Worm (Caenorhabditis elegans) whole organism, mixed stage, embryonic: ENCODE measurements around the gene dhrr-1.

ENCODE experiments used
- blmp-1 ChIP-seq: fragments of 150-350 bp; optimal IDR thresholded peaks from 2 replicates; lab custom pipeline; 2014; ENCODE audit warnings: missing biosample characterization, missing genetic modification characterization
- ceh-39 ChIP-seq: fragments of 150-350 bp; optimal IDR thresholded peaks from 2 replicates; lab custom pipeline; 2014; ENCODE audit warnings: missing biosample characterization, missing genetic modification characterization
- cnd-1 ChIP-seq: fragments of 200-800 bp; sonication (Bioruptor generic); optimal IDR thresholded peaks from 2 replicates; lab custom pipeline; 2018; ENCODE audit warnings: mild to moderate bottlenecking, missing genetic modification characterization, missing compliant biosample characterization
- hlh-1 ChIP-seq: fragments of 150-350 bp; optimal IDR thresholded peaks from 2 replicates; lab custom pipeline; 2014; ENCODE audit warnings: missing biosample characterization, missing genetic modification reagents, missing genetic modification characterization
- lin-13 ChIP-seq: fragments of 150-350 bp; optimal IDR thresholded peaks from 2 replicates; lab custom pipeline; 2014; ENCODE audit warnings: missing biosample characterization, missing genetic modification characterization
- lsy-2 ChIP-seq: fragments of 150-350 bp; optimal IDR thresholded peaks from 2 replicates; lab custom pipeline; 2014; ENCODE audit warnings: missing biosample characterization, missing genetic modification characterization
- mab-5 ChIP-seq: fragments of 150-350 bp; optimal IDR thresholded peaks from 2 replicates; lab custom pipeline; 2014; ENCODE audit warnings: missing biosample characterization, missing genetic modification characterization
- nhr-237 ChIP-seq: fragments of 150-350 bp; optimal IDR thresholded peaks from 2 replicates; lab custom pipeline; 2014; ENCODE audit warnings: missing biosample characterization, missing genetic modification characterization
- pha-4 ChIP-seq: fragments of 150-350 bp; optimal IDR thresholded peaks from 2 replicates; lab custom pipeline; 2018; ENCODE audit warnings: missing biosample characterization, missing genetic modification reagents, missing genetic modification characterization
- snpc-4 ChIP-seq: fragments of 150-350 bp; optimal IDR thresholded peaks from 2 replicates; lab custom pipeline; 2014; ENCODE audit warnings: missing biosample characterization, missing genetic modification characterization
- sptf-1 ChIP-seq: sonication (generic microtip); optimal IDR thresholded peaks from 2 replicates; lab custom pipeline; 2017; ENCODE audit warnings: mild to moderate bottlenecking, missing genetic modification characterization, moderate library complexity, missing compliant biosample characterization
- unc-120 ChIP-seq: sonication (generic microtip); optimal IDR thresholded peaks from 2 replicates; lab custom pipeline; 2017; ENCODE audit warnings: missing genetic modification characterization, missing compliant biosample characterization; ENCODE audit not compliant: poor library complexity, severe bottlenecking
- unc-39 ChIP-seq: fragments of 150-350 bp; optimal IDR thresholded peaks from 2 replicates; lab custom pipeline; 2014; ENCODE audit warnings: missing biosample characterization, missing genetic modification characterization
- ztf-11 ChIP-seq: fragments of 150-350 bp; optimal IDR thresholded peaks from 2 replicates; lab custom pipeline; 2014; ENCODE audit warnings: missing biosample characterization, missing genetic modification characterization

DNA sequence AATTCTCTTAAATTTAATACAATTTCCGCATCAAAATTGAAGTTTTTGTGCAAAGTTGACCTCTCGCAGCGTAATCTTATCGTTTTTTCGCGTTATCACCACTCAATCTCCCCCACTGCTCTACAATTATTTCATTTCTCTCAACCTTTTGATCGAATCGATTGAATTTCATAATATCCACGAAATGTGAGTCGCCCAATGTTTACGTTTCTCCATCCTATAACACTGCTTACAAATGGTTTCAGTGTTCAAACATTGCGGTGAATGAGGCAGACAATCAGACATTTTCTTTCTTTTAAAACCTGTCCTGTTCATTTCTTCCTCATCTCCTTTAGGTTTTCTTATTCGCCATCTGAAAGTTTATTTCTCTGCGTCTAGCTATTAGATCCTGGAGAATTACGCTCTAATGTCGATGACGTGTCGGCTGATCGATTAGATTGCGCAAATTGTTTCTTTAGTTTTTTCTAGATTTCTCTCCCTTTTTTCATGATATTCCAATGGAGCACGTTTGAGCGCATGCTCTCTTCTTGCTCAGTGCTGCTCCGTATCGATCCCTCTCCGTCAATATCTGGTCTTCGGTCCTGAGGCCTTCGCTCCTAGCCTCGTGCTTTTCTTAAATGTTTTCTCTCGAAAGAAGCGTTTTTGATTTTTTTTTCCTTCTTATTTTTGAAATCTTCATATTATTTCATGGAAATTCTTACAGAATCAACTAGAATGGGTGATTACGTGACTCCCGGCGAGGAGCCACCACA is 39.4 kb upstream of the dhrr-1 start, which contains the start of gene unc-32:
- TF ChIP-seq unc-120 (tag; lab: Kevin White, UChicago) = no peak
- peak; percentile 5 for TF ChIP-seq ceh-39 (tag; lab: Kevin White, UChicago)
- TF ChIP-seq blmp-1 (tag; lab: Kevin White, UChicago) = no peak
- TF ChIP-seq mab-5 (tag; lab: Kevin White, UChicago) = no peak
- TF ChIP-seq hlh-1 (tag; lab: Kevin White, UChicago) = no peak
- no peak for TF ChIP-seq pha-4 (tag; lab: Kevin White, UChicago)
- TF ChIP-seq ztf-11 (tag; lab: Kevin White, UChicago) = no peak
- no peak for TF ChIP-seq cnd-1 (tag; lab: Kevin White, UChicago)
- no peak for TF ChIP-seq lin-13 (tag; lab: Kevin White, UChicago)
- no peak for TF ChIP-seq sptf-1 (tag; lab: Kevin White, UChicago)
- no peak for TF ChIP-seq snpc-4 (tag; lab: Kevin White, UChicago)
- TF ChIP-seq nhr-237 = no peak
- TF ChIP-seq unc-39 (tag; lab: Kevin White, UChicago) = no peak
- TF ChIP-seq lsy-2 (tag; lab: Kevin White, UChicago) = peak; percentile 8
